Worm (Caenorhabditis elegans): ENCODE results near the gene tig-3.

ce11 chrII:15217949-15218348 lies 33.6 kb downstream of the tig-3 start:
- TF ChIP-seq hnd-1 (tag; optimal IDR thresholded peaks at IDR 0.05) (no peak), tbx-37 (GFP tag; conservative IDR thresholded peaks at IDR 0.05) (no peak)
